1 fruit fly cellular context compared by ENCODE assay signal in the genomic region with DNA sequence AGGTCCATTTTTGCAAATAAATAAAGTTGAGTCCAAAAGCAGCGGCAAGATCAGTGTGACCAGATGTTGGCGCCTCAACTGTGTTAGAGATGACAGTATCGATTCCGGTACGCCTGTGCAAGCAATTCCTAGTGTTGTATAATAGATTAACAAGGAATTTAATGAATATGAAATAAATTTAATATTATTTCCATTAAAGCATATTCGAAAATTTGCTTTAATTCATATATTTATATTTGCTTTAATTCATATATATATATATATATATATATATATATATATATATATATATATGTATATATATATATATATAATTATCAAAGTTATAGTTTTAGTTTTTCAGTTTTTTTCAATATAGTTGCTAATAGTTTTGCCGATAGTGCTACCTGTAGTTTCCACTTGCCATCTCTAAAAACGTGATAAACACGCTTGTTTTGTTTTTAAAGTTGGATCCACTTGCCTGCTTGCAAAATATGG.
TF ChIP-seq lines count a peak whose summit lies in the region.

Gene Nup93-2 (minus strand): TSS at position 93 of the 477 bp plus-strand sequence.
Gene CG3817 (plus strand): TSS at position 460 of the 477 bp plus-strand sequence.

TF ChIP-seq in whole organism, embryonic, 481 proteins besides CTCF, POLR2A, EP300 and RAD21 (continued from another document and continues in another):
- TF ChIP-seq CG17186 (GFP tag; optimal IDR thresholded peaks at IDR 0.05; lab: Kevin White, UChicago) (peak; percentile 1), Optix (GFP tag; IDR thresholded peaks at IDR 0.05; lab: Robert Waterston, UW) (no peak), tgo (GFP tag; IDR thresholded peaks at IDR 0.05; lab: Robert Waterston, UW) (no peak), CG9876 (GFP tag; optimal IDR thresholded peaks at IDR 0.05; lab: Kevin White, UChicago) (no peak), CG6765 (GFP tag; optimal IDR thresholded peaks at IDR 0.05; lab: Kevin White, UChicago) (peak; percentile 34), Scr (GFP tag; IDR thresholded peaks at IDR 0.05; lab: Robert Waterston, UW; ENCODE audit: partially characterized antibody) (peak; percentile 81), unc-4 (GFP tag; IDR thresholded peaks at IDR 0.05; lab: Robert Waterston, UW; ENCODE audit: partially characterized antibody) (peak; percentile 74), ap (GFP tag; IDR thresholded peaks at IDR 0.05; lab: Robert Waterston, UW) (no peak), CG8290 (GFP tag; optimal IDR thresholded peaks at IDR 0.05; lab: Kevin White, UChicago) (peak; percentile 88), CG8290 (tag; optimal IDR thresholded peaks at IDR 0.05; lab: Kevin White, UChicago) (peak in 1 of 2 experiments; percentile 49), lab (GFP tag; optimal IDR thresholded peaks at IDR 0.05; lab: Kevin White, UChicago) (peak; percentile 74), CG6175 (GFP tag; IDR thresholded peaks at IDR 0.05; lab: Robert Waterston, UW) (0 out of 3 replicates have a peak, but pooled peaks have one; percentile 33), CG7839 (tag; optimal IDR thresholded peaks at IDR 0.05; lab: Kevin White, UChicago) (peak; percentile 83), so (GFP tag; IDR thresholded peaks at IDR 0.05; lab: Robert Waterston, UW) (no peak), CG6683 (GFP tag; optimal IDR thresholded peaks at IDR 0.05; lab: Kevin White, UChicago) (no peak), CG3065 (GFP tag; optimal IDR thresholded peaks at IDR 0.05; lab: Kevin White, UChicago) (no peak), sqz (GFP tag; optimal IDR thresholded peaks at IDR 0.05; lab: Kevin White, UChicago) (no peak), nerfin-1 (tag; optimal IDR thresholded peaks at IDR 0.05; lab: Kevin White, UChicago) (peak; percentile 80), CG10147 (GFP tag; optimal IDR thresholded peaks at IDR 0.05; lab: Kevin White, UChicago) (no peak), CG42726 (GFP tag; IDR thresholded peaks at IDR 0.05; lab: Robert Waterston, UW; ENCODE audit: partially characterized antibody) (no peak), PHDP (tag; optimal IDR thresholded peaks at IDR 0.05; lab: Kevin White, UChicago) (peak; percentile 22), HLHmδ (GFP tag; optimal IDR thresholded peaks at IDR 0.05; lab: Kevin White, UChicago) (no peak), tll (GFP tag; optimal IDR thresholded peaks at IDR 0.05; lab: Kevin White, UChicago) (no peak), CG15269 (tag; optimal IDR thresholded peaks at IDR 0.05; lab: Kevin White, UChicago) (peak; percentile 56), E2f1 (GFP tag; IDR thresholded peaks at IDR 0.05; lab: Robert Waterston, UW) (peak; percentile 72), HLH3B (GFP tag; IDR thresholded peaks at IDR 0.05; lab: Robert Waterston, UW) (no peak), CG13624 (GFP tag; optimal IDR thresholded peaks at IDR 0.05; lab: Kevin White, UChicago) (peak; percentile 50), CG16815 (GFP tag; optimal IDR thresholded peaks at IDR 0.05; lab: Kevin White, UChicago) (peak; percentile 20), CG17612 (GFP tag; IDR thresholded peaks at IDR 0.05; lab: Robert Waterston, UW) (no peak), az2 (GFP tag; optimal IDR thresholded peaks at IDR 0.05; lab: Kevin White, UChicago) (peak; percentile 34), CG12219 (GFP tag; optimal IDR thresholded peaks at IDR 0.05; lab: Kevin White, UChicago) (no peak), Bdp1 (GFP tag; optimal IDR thresholded peaks at IDR 0.05; lab: Kevin White, UChicago) (no peak), Poxn (GFP tag; IDR thresholded peaks at IDR 0.05; lab: Robert Waterston, UW) (no peak), Mes4 (GFP tag; optimal IDR thresholded peaks at IDR 0.05; lab: Kevin White, UChicago) (no peak), CG31388 (GFP tag; optimal IDR thresholded peaks at IDR 0.05; lab: Kevin White, UChicago) (no peak), Doc3 (GFP tag; IDR thresholded peaks at IDR 0.05; lab: Robert Waterston, UW; ENCODE audit: partially characterized antibody) (peak; percentile 56; the same call in 2 of the 3 replicates), CG12236 (GFP tag; optimal IDR thresholded peaks at IDR 0.05; lab: Kevin White, UChicago) (no peak), Drgx (GFP tag; IDR thresholded peaks at IDR 0.05; lab: Robert Waterston, UW) (no peak; the same call in 1 of the 2 replicates), CG17385 (GFP tag; optimal IDR thresholded peaks at IDR 0.05; lab: Kevin White, UChicago) (peak; percentile 16), chif (GFP tag; optimal IDR thresholded peaks at IDR 0.05; lab: Kevin White, UChicago) (peak in 1 of 2 experiments; percentile 18), en (GFP tag; optimal IDR thresholded peaks at IDR 0.05; lab: Kevin White, UChicago) (no peak), pho (GFP tag; optimal IDR thresholded peaks at IDR 0.05; lab: Kevin White, UChicago) (no peak), CG32772 (GFP tag; IDR thresholded peaks at IDR 0.05; lab: Robert Waterston, UW) (peak; percentile 74), NC2β (GFP tag; optimal IDR thresholded peaks at IDR 0.05; lab: Kevin White, UChicago) (no peak), CG13894 (tag; optimal IDR thresholded peaks at IDR 0.05; lab: Kevin White, UChicago) (peak; percentile 33), Sox100B (GFP tag; optimal IDR thresholded peaks at IDR 0.05; lab: Kevin White, UChicago) (no peak), CG30431 (GFP tag; optimal IDR thresholded peaks at IDR 0.05; lab: Kevin White, UChicago) (peak; percentile 24), CG3407 (GFP tag; optimal IDR thresholded peaks at IDR 0.05; lab: Kevin White, UChicago) (peak; percentile 16), crp (GFP tag; optimal IDR thresholded peaks at IDR 0.05; lab: Kevin White, UChicago) (no peak), grau (tag; optimal IDR thresholded peaks at IDR 0.05; lab: Kevin White, UChicago) (peak; percentile 76), ranshi (GFP tag; IDR thresholded peaks at IDR 0.05; lab: Robert Waterston, UW) (peak; percentile 72; the same call in 1 of the 2 replicates), stc (GFP tag; IDR thresholded peaks at IDR 0.05; lab: Robert Waterston, UW) (no peak), Lpt (GFP tag; optimal IDR thresholded peaks at IDR 0.05; lab: Kevin White, UChicago) (no peak), bowl (GFP tag; IDR thresholded peaks at IDR 0.05; lab: Robert Waterston, UW) (no peak), CG4404 (GFP tag; IDR thresholded peaks at IDR 0.05; lab: Robert Waterston, UW) (peak; percentile 89), Nf-YA (GFP tag; IDR thresholded peaks at IDR 0.05; lab: Robert Waterston, UW) (no peak), CG10979 (tag; optimal IDR thresholded peaks at IDR 0.05; lab: Kevin White, UChicago) (no peak), usp (GFP tag; optimal IDR thresholded peaks at IDR 0.05; lab: Kevin White, UChicago) (no peak), CG33213 (GFP tag; optimal IDR thresholded peaks at IDR 0.05; lab: Kevin White, UChicago) (peak; percentile 13), cas (GFP tag; IDR thresholded peaks at IDR 0.05; lab: Robert Waterston, UW) (peak; percentile 54; the same call in 1 of the 2 replicates), CG10565 (GFP tag; optimal IDR thresholded peaks at IDR 0.05; lab: Kevin White, UChicago) (no peak), her (GFP tag; optimal IDR thresholded peaks at IDR 0.05; lab: Kevin White, UChicago) (no peak), CG2712 (tag; optimal IDR thresholded peaks at IDR 0.05; lab: Kevin White, UChicago) (peak; percentile 78), gcm2 (GFP tag; optimal IDR thresholded peaks at IDR 0.05; lab: Kevin White, UChicago) (no peak), ems (GFP tag; optimal IDR thresholded peaks at IDR 0.05; lab: Kevin White, UChicago) (no peak), sim (GFP tag; IDR thresholded peaks at IDR 0.05; lab: Robert Waterston, UW) (no peak), Antp (GFP tag; optimal IDR thresholded peaks at IDR 0.05; lab: Kevin White, UChicago) (peak; percentile 12), CG7372 (GFP tag; IDR thresholded peaks at IDR 0.05; lab: Robert Waterston, UW) (peak; percentile 56), CG13123 (GFP tag; optimal IDR thresholded peaks at IDR 0.05; lab: Kevin White, UChicago) (no peak), Aef1 (GFP tag; IDR thresholded peaks at IDR 0.05; lab: Robert Waterston, UW) (peak; percentile 84), trem (tag; optimal IDR thresholded peaks at IDR 0.05; lab: Kevin White, UChicago) (no peak), gem (tag; optimal IDR thresholded peaks at IDR 0.05; lab: Kevin White, UChicago) (peak; percentile 89), kay (GFP tag; optimal IDR thresholded peaks at IDR 0.05; lab: Kevin White, UChicago) (peak; percentile 70), shn (GFP tag; optimal IDR thresholded peaks at IDR 0.05; lab: Kevin White, UChicago) (no peak), CG8281 (tag; optimal IDR thresholded peaks at IDR 0.05; lab: Kevin White, UChicago) (peak; percentile 54), twi (tag; optimal IDR thresholded peaks at IDR 0.05; lab: Kevin White, UChicago) (peak; percentile 59), CG9817 (tag; optimal IDR thresholded peaks at IDR 0.05; lab: Kevin White, UChicago) (peak; percentile 89), Abd-B (GFP tag; optimal IDR thresholded peaks at IDR 0.05; lab: Kevin White, UChicago) (peak; percentile 92), Dad (GFP tag; optimal IDR thresholded peaks at IDR 0.05; lab: Kevin White, UChicago) (peak; percentile 51), otp (GFP tag; IDR thresholded peaks at IDR 0.05; lab: Robert Waterston, UW) (no peak), H15 (GFP tag; IDR thresholded peaks at IDR 0.05; lab: Robert Waterston, UW) (0 out of 3 replicates have a peak, but pooled peaks have one; percentile 36), psq (GFP tag; optimal IDR thresholded peaks at IDR 0.05; lab: Kevin White, UChicago) (no peak), dan (GFP tag; IDR thresholded peaks at IDR 0.05; lab: Robert Waterston, UW) (0 out of 2 replicates have a peak, but pooled peaks have one; percentile 30), h (optimal IDR thresholded peaks at IDR 0.05; lab: Kevin White, UChicago) (no peak), tna (GFP tag; IDR thresholded peaks at IDR 0.05; lab: Robert Waterston, UW; ENCODE audit: partially characterized antibody) (no peak), NFAT (GFP tag; IDR thresholded peaks at IDR 0.05; lab: Robert Waterston, UW) (peak; percentile 58; the same call in 1 of the 2 replicates), ato (GFP tag; IDR thresholded peaks at IDR 0.05; lab: Robert Waterston, UW; ENCODE audit: partially characterized antibody) (peak; percentile 10; the same call in 1 of the 2 replicates), CG11504 (tag; optimal IDR thresholded peaks at IDR 0.05; lab: Kevin White, UChicago) (peak; percentile 34), CG13775 (GFP tag; optimal IDR thresholded peaks at IDR 0.05; lab: Kevin White, UChicago) (peak; percentile 15), klu (GFP tag; IDR thresholded peaks at IDR 0.05; lab: Robert Waterston, UW) (peak; percentile 86), dm (GFP tag; optimal IDR thresholded peaks at IDR 0.05; lab: Kevin White, UChicago) (peak; percentile 46), pita (GFP tag; optimal IDR thresholded peaks at IDR 0.05; lab: Kevin White, UChicago) (no peak), maf-S (GFP tag; optimal IDR thresholded peaks at IDR 0.05; lab: Kevin White, UChicago) (peak; percentile 6), CG30020 (tag; optimal IDR thresholded peaks at IDR 0.05; lab: Kevin White, UChicago) (peak; percentile 74), CG15073 (GFP tag; optimal IDR thresholded peaks at IDR 0.05; lab: Kevin White, UChicago) (no peak), CG34224 (GFP tag; IDR thresholded peaks at IDR 0.05; lab: Robert Waterston, UW; ENCODE audit: partially characterized antibody) (no peak), CG8924 (tag; optimal IDR thresholded peaks at IDR 0.05; lab: Kevin White, UChicago) (peak; percentile 55), CG7271 (tag; optimal IDR thresholded peaks at IDR 0.05; lab: Kevin White, UChicago) (no peak), cad (GFP tag; optimal IDR thresholded peaks at IDR 0.05; lab: Kevin White, UChicago) (no peak), CG18764 (GFP tag; optimal IDR thresholded peaks at IDR 0.05; lab: Kevin White, UChicago) (peak; percentile 7), Tbp (GFP tag; optimal IDR thresholded peaks at IDR 0.05; lab: Kevin White, UChicago) (no peak), CG10267 (tag; optimal IDR thresholded peaks at IDR 0.05; lab: Kevin White, UChicago) (peak; percentile 86), Fer2 (tag; optimal IDR thresholded peaks at IDR 0.05; lab: Kevin White, UChicago) (peak; percentile 62), gsb (GFP tag; IDR thresholded peaks at IDR 0.05; lab: Robert Waterston, UW) (no peak; the same call in 1 of the 2 replicates), kni (GFP tag; optimal IDR thresholded peaks at IDR 0.05; lab: Kevin White, UChicago) (no peak), CG3847 (GFP tag; IDR thresholded peaks at IDR 0.05; lab: Robert Waterston, UW) (peak; percentile 70), CG4854 (GFP tag; optimal IDR thresholded peaks at IDR 0.05; lab: Kevin White, UChicago) (no peak), al (GFP tag; IDR thresholded peaks at IDR 0.05; lab: Robert Waterston, UW) (peak; percentile 78), CG4282 (GFP tag; optimal IDR thresholded peaks at IDR 0.05; lab: Kevin White, UChicago) (no peak), CG11696 (GFP tag; IDR thresholded peaks at IDR 0.05; lab: Robert Waterston, UW) (0 out of 2 replicates have a peak, but pooled peaks have one; percentile 11), CG9437 (GFP tag; optimal IDR thresholded peaks at IDR 0.05; lab: Kevin White, UChicago) (peak; percentile 34), chn (GFP tag; optimal IDR thresholded peaks at IDR 0.05; lab: Kevin White, UChicago) (peak; percentile 13), CG2875 (GFP tag; optimal IDR thresholded peaks at IDR 0.05; lab: Kevin White, UChicago) (no peak), Mad (GFP tag; optimal IDR thresholded peaks at IDR 0.05; lab: Kevin White, UChicago) (no peak), CG3995 (GFP tag; optimal IDR thresholded peaks at IDR 0.05; lab: Kevin White, UChicago) (no peak), slbo (GFP tag; IDR thresholded peaks at IDR 0.05; lab: Robert Waterston, UW) (peak; percentile 83), gt (GFP tag; IDR thresholded peaks at IDR 0.05; lab: Robert Waterston, UW) (0 out of 2 replicates have a peak, but pooled peaks have one; percentile 37), Opbp (GFP tag; IDR thresholded peaks at IDR 0.05; lab: Robert Waterston, UW; ENCODE audit: partially characterized antibody) (peak; percentile 45; the same call in 1 of the 3 replicates), BEAF-32 (GFP tag; optimal IDR thresholded peaks at IDR 0.05; lab: Kevin White, UChicago) (peak; percentile 71), slp2 (GFP tag; optimal IDR thresholded peaks at IDR 0.05; lab: Kevin White, UChicago) (no peak), fd3F (GFP tag; optimal IDR thresholded peaks at IDR 0.05; lab: Kevin White, UChicago) (peak; percentile 19), zen2 (GFP tag; IDR thresholded peaks at IDR 0.05; lab: Robert Waterston, UW; ENCODE audit: partially characterized antibody) (no peak), jigr1 (GFP tag; IDR thresholded peaks at IDR 0.05; lab: Robert Waterston, UW) (no peak), hth (optimal IDR thresholded peaks at IDR 0.05; lab: Kevin White, UChicago) (no peak), sr (GFP tag; IDR thresholded peaks at IDR 0.05; lab: Robert Waterston, UW) (no peak)
